Fruit fly (Drosophila melanogaster): Measurements from ENCODE around the gene IFT57.

IFT57 gene

dm6 chr2L:3573907-3574306 lies 43.3 kb downstream of the IFT57 start (continued):
- TF ChIP-seq ATbp (GFP tag; optimal IDR thresholded peaks at IDR 0.05), result peak; percentile 79
- TF ChIP-seq Fer1 (GFP tag; optimal IDR thresholded peaks at IDR 0.05), result no peak
- peak; percentile 80 for TF ChIP-seq CG9609 (GFP tag; optimal IDR thresholded peaks at IDR 0.05)
- TF ChIP-seq CG14050 (GFP tag; IDR thresholded peaks at IDR 0.05), result peak; percentile 66
- no peak for TF ChIP-seq vfl (GFP tag; optimal IDR thresholded peaks at IDR 0.05)
- peak; percentile 60 for TF ChIP-seq gt (GFP tag; IDR thresholded peaks at IDR 0.05)
- TF ChIP-seq CG8359 (GFP tag; optimal IDR thresholded peaks at IDR 0.05; ENCODE audit: borderline replicate concordance), result peak; percentile 56
- TF ChIP-seq CG34376 (GFP tag; optimal IDR thresholded peaks at IDR 0.05), result no peak
- no peak for TF ChIP-seq Scr (GFP tag; IDR thresholded peaks at IDR 0.05; ENCODE audit: partially characterized antibody)
- no peak for TF ChIP-seq CG2129 (GFP tag; IDR thresholded peaks at IDR 0.05; ENCODE audit: partially characterized antibody)
- TF ChIP-seq CG17361 (GFP tag; IDR thresholded peaks at IDR 0.05), result peak; percentile 68
- TF ChIP-seq disco-r (GFP tag; optimal IDR thresholded peaks at IDR 0.05), result peak; percentile 15
- TF ChIP-seq Awh (GFP tag; IDR thresholded peaks at IDR 0.05), result peak; percentile 76
- TF ChIP-seq gem (tag; optimal IDR thresholded peaks at IDR 0.05), result peak; percentile 88
- peak; percentile 81 for TF ChIP-seq row (GFP tag; IDR thresholded peaks at IDR 0.05)
- TF ChIP-seq CG43689 (GFP tag; IDR thresholded peaks at IDR 0.05), result 0 out of 2 replicates have a peak, but pooled peaks have one; percentile 20
- TF ChIP-seq emc (GFP tag; optimal IDR thresholded peaks at IDR 0.05), result peak; percentile 13
- TF ChIP-seq CG7928 (GFP tag; optimal IDR thresholded peaks at IDR 0.05), result no peak
- TF ChIP-seq CG15269 (tag; optimal IDR thresholded peaks at IDR 0.05), result peak; percentile 72
- no peak for TF ChIP-seq CTCF (GFP tag; optimal IDR thresholded peaks at IDR 0.05)
- TF ChIP-seq br (optimal IDR thresholded peaks at IDR 0.05), result no peak
- peak; percentile 57 for TF ChIP-seq ac (GFP tag; optimal IDR thresholded peaks at IDR 0.05)
- no peak for TF ChIP-seq HLH54F (GFP tag; optimal IDR thresholded peaks at IDR 0.05)
- no peak for TF ChIP-seq CG3995 (GFP tag; optimal IDR thresholded peaks at IDR 0.05)
- peak; percentile 82 for TF ChIP-seq pnt (GFP tag; optimal IDR thresholded peaks at IDR 0.05)
- TF ChIP-seq ap (GFP tag; IDR thresholded peaks at IDR 0.05), result 0 out of 2 replicates have a peak, but pooled peaks have one; percentile 3
- TF ChIP-seq Doc3 (GFP tag; IDR thresholded peaks at IDR 0.05; ENCODE audit: partially characterized antibody), result no peak
- TF ChIP-seq CoRest (tag; optimal IDR thresholded peaks at IDR 0.05), result peak; percentile 80
- peak; percentile 23 for TF ChIP-seq scrt (GFP tag; optimal IDR thresholded peaks at IDR 0.05)
- TF ChIP-seq Med (GFP tag), result peak; percentile 95
- TF ChIP-seq tna (GFP tag; IDR thresholded peaks at IDR 0.05; ENCODE audit: partially characterized antibody), result no peak
- TF ChIP-seq HmgZ (tag; optimal IDR thresholded peaks at IDR 0.05), result peak; percentile 31
- peak; percentile 77 for TF ChIP-seq CG5245 (GFP tag; optimal IDR thresholded peaks at IDR 0.05)
- peak; percentile 91 for TF ChIP-seq vvl (GFP tag; IDR thresholded peaks at IDR 0.05)
- TF ChIP-seq otp (GFP tag; IDR thresholded peaks at IDR 0.05), result peak; percentile 80; the same call in 2 of the 3 replicates
- TF ChIP-seq lab (GFP tag; optimal IDR thresholded peaks at IDR 0.05), result peak; percentile 46
- TF ChIP-seq gsb (GFP tag; IDR thresholded peaks at IDR 0.05), result peak; percentile 16; the same call in 1 of the 2 replicates
- TF ChIP-seq CG10565 (GFP tag; optimal IDR thresholded peaks at IDR 0.05), result peak; percentile 47
- peak; percentile 44; the same call in 1 of the 2 replicates for TF ChIP-seq Oaz (GFP tag; IDR thresholded peaks at IDR 0.05)
- TF ChIP-seq ssp (GFP tag; IDR thresholded peaks at IDR 0.05), result peak; percentile 55
- TF ChIP-seq jing (GFP tag; optimal IDR thresholded peaks at IDR 0.05), result peak; percentile 82
- TF ChIP-seq Mad (GFP tag; optimal IDR thresholded peaks at IDR 0.05), result peak; percentile 37
- TF ChIP-seq Pdp1 (GFP tag; optimal IDR thresholded peaks at IDR 0.05), result peak; percentile 61 to 77
